Fruit fly (Drosophila melanogaster) whole organism, prepupa: ENCODE data around the gene CG43210.

Experiments
- CG10669 ChIP-seq: fragments of 200-800 bp; sonication (Bioruptor generic); optimal IDR thresholded peaks from 3 replicates; lab custom pipeline; 2018; ENCODE audit warnings: missing biosample characterization, mild to moderate bottlenecking, missing genetic modification characterization, moderate library complexity
- CG11294 ChIP-seq: fragments of 200-800 bp; sonication (Bioruptor generic); IDR thresholded peaks from 2 replicates; pipeline ENCODE4 v1.3.6; 2022; ENCODE audit warnings: missing biosample characterization, missing genetic modification characterization
- CG11762 ChIP-seq: fragments of 200-800 bp; sonication (Bioruptor generic); optimal IDR thresholded peaks from 3 replicates; lab custom pipeline; 2016; ENCODE audit warnings: missing biosample characterization, missing genetic modification characterization; ENCODE audit not compliant: insufficient read depth
- CG11902 ChIP-seq: fragments of 200-800 bp; sonication (Bioruptor generic); optimal IDR thresholded peaks from 3 replicates; lab custom pipeline; 2016; ENCODE audit warnings: missing biosample characterization, missing genetic modification characterization
- CG1621 ChIP-seq: fragments of 200-800 bp; sonication (Bioruptor generic); optimal IDR thresholded peaks from 3 replicates; lab custom pipeline; 2018; ENCODE audit warnings: missing biosample characterization, mild to moderate bottlenecking, missing genetic modification characterization
- CG31627 ChIP-seq: fragments of 200-800 bp; sonication (Bioruptor generic); optimal IDR thresholded peaks from 3 replicates; lab custom pipeline; 2016; ENCODE audit warnings: missing biosample characterization, missing genetic modification characterization
- CG34406 ChIP-seq: fragments of 200-800 bp; sonication (Bioruptor generic); optimal IDR thresholded peaks from 3 replicates; lab custom pipeline; 2016; ENCODE audit warnings: missing biosample characterization, missing genetic modification characterization
- CG4318 ChIP-seq: fragments of 200-800 bp; sonication (Bioruptor generic); optimal IDR thresholded peaks from 3 replicates; lab custom pipeline; 2017; ENCODE audit warnings: missing biosample characterization, mild to moderate bottlenecking, missing genetic modification characterization
- CG6163 ChIP-seq: fragments of 200-800 bp; sonication (Bioruptor generic); IDR thresholded peaks from 3 replicates; pipeline ENCODE4 v1.3.6; 2022; ENCODE audit warnings: missing biosample characterization, missing genetic modification characterization
- CG6792 ChIP-seq: fragments of 200-800 bp; sonication (Bioruptor generic); optimal IDR thresholded peaks from 3 replicates; lab custom pipeline; 2016; ENCODE audit warnings: missing biosample characterization, missing genetic modification characterization
- CG6808 ChIP-seq: fragments of 200-800 bp; sonication (Bioruptor generic); optimal IDR thresholded peaks from 3 replicates; lab custom pipeline; 2017; ENCODE audit warnings: missing biosample characterization, missing genetic modification characterization, mild to moderate bottlenecking, moderate library complexity, missing genetic modification reagents
- CG6854 ChIP-seq: fragments of 200-800 bp; sonication (Bioruptor generic); optimal IDR thresholded peaks from 2 replicates; lab custom pipeline; 2017; ENCODE audit warnings: missing biosample characterization, mild to moderate bottlenecking, missing genetic modification characterization
- CG8319 ChIP-seq: fragments of 200-800 bp; sonication (Bioruptor generic); optimal IDR thresholded peaks from 3 replicates; lab custom pipeline; 2016; ENCODE audit warnings: missing biosample characterization, missing genetic modification characterization
- CG8632 ChIP-seq: fragments of 200-800 bp; sonication (Bioruptor generic); optimal IDR thresholded peaks from 3 replicates; lab custom pipeline; 2016; ENCODE audit warnings: missing biosample characterization, missing genetic modification characterization
- CG9139 ChIP-seq: fragments of 200-800 bp; sonication (Bioruptor generic); optimal IDR thresholded peaks from 3 replicates; lab custom pipeline; 2017; ENCODE audit warnings: missing biosample characterization, mild to moderate bottlenecking, missing genetic modification characterization
- Eip78C ChIP-seq: fragments of 200-800 bp; sonication (Bioruptor generic); peaks from one replicate; lab custom pipeline; 2016; ENCODE audit warnings: missing biosample characterization, missing genetic modification characterization
- Eip93F ChIP-seq: fragments of 200-800 bp; sonication (Bioruptor generic); optimal IDR thresholded peaks from 2 replicates; lab custom pipeline; 2016; ENCODE audit warnings: missing biosample characterization, mild to moderate bottlenecking, missing genetic modification characterization
- Ets21C ChIP-seq: fragments of 200-800 bp; sonication (Bioruptor generic); optimal IDR thresholded peaks from 3 replicates; lab custom pipeline; 2016; ENCODE audit warnings: missing biosample characterization, missing genetic modification characterization
- Ets96B ChIP-seq: fragments of 200-800 bp; optimal IDR thresholded peaks from 2 replicates; lab custom pipeline; 2019; ENCODE audit warnings: missing biosample characterization, mild to moderate bottlenecking, missing genetic modification characterization, moderate library complexity
- Gug ChIP-seq: fragments of 200-800 bp; sonication (Bioruptor generic); IDR thresholded peaks from 2 replicates; pipeline ENCODE4 v1.3.6; 2022; ENCODE audit warnings: missing biosample characterization, missing genetic modification characterization
- Hr39 ChIP-seq: fragments of 200-800 bp; sonication (Bioruptor generic); optimal IDR thresholded peaks from 2 replicates; lab custom pipeline; 2016; ENCODE audit warnings: missing biosample characterization, missing genetic modification characterization
- Met ChIP-seq: fragments of 200-800 bp; sonication (Bioruptor generic); optimal IDR thresholded peaks from 3 replicates; lab custom pipeline; 2016; ENCODE audit warnings: missing biosample characterization, missing genetic modification characterization
- Sox102F ChIP-seq: fragments of 200-800 bp; sonication (Bioruptor generic); optimal IDR thresholded peaks from 2 replicates; lab custom pipeline; 2016; ENCODE audit warnings: missing biosample characterization, mild to moderate bottlenecking, missing genetic modification characterization
- Sox14 ChIP-seq: fragments of 200-800 bp; sonication (Bioruptor generic); optimal IDR thresholded peaks from 3 replicates; lab custom pipeline; 2016; ENCODE audit warnings: missing biosample characterization, missing genetic modification characterization
- Sox15 ChIP-seq: fragments of 200-800 bp; sonication (Bioruptor generic); optimal IDR thresholded peaks from 3 replicates; lab custom pipeline; 2016; ENCODE audit warnings: missing biosample characterization, missing genetic modification characterization
- achi ChIP-seq: fragments of 200-800 bp; sonication (Bioruptor generic); optimal IDR thresholded peaks from 3 replicates; lab custom pipeline; 2016; ENCODE audit warnings: missing biosample characterization, missing genetic modification characterization
- acj6 ChIP-seq: fragments of 200-800 bp; sonication (Bioruptor generic); optimal IDR thresholded peaks from 3 replicates; lab custom pipeline; 2016; ENCODE audit warnings: missing biosample characterization, missing genetic modification characterization
- dac ChIP-seq: fragments of 200-800 bp; sonication (Bioruptor generic); optimal IDR thresholded peaks from 2 replicates; lab custom pipeline; 2017; ENCODE audit warnings: missing biosample characterization, mild to moderate bottlenecking, missing genetic modification characterization
- dsx ChIP-seq: fragments of 200-800 bp; optimal IDR thresholded peaks from 3 replicates; lab custom pipeline; 2019; ENCODE audit warnings: missing biosample characterization, mild to moderate bottlenecking, missing genetic modification characterization, moderate library complexity; ENCODE audit not compliant: poor library complexity, severe bottlenecking
- fkh ChIP-seq: fragments of 200-800 bp; sonication (Bioruptor generic); optimal IDR thresholded peaks from 3 replicates; lab custom pipeline; 2017; ENCODE audit warnings: missing biosample characterization, mild to moderate bottlenecking, missing genetic modification characterization, moderate library complexity
- lz ChIP-seq: fragments of 200-800 bp; sonication (Bioruptor generic); optimal IDR thresholded peaks from 3 replicates; lab custom pipeline; 2016; ENCODE audit warnings: missing biosample characterization, missing genetic modification characterization
- pdm3 ChIP-seq: fragments of 200-800 bp; sonication (Bioruptor generic); optimal IDR thresholded peaks from 3 replicates; lab custom pipeline; 2016; ENCODE audit warnings: missing biosample characterization, missing genetic modification characterization
- spab ChIP-seq: fragments of 200-800 bp; sonication (Bioruptor generic); optimal IDR thresholded peaks from 2 replicates; lab custom pipeline; 2017; ENCODE audit warnings: missing biosample characterization, mild to moderate bottlenecking, missing genetic modification characterization, missing genetic modification reagents
- ss ChIP-seq, 2 experiments: fragments of 200-800 bp; sonication (Bioruptor generic); optimal IDR thresholded peaks; 2 replicates in 1 of 2; 3 replicates in 1 of 2; lab custom pipeline; 2017 to 2018; ENCODE audit warnings: mild to moderate bottlenecking in 2 of 2, missing biosample characterization in 2 of 2, missing genetic modification characterization in 2 of 2, moderate library complexity in 1 of 2
- svp ChIP-seq: fragments of 200-800 bp; sonication (Bioruptor generic); peaks from one replicate; lab custom pipeline; 2016; ENCODE audit warnings: missing biosample characterization, missing genetic modification characterization

The CG43210 gene

DNA sequence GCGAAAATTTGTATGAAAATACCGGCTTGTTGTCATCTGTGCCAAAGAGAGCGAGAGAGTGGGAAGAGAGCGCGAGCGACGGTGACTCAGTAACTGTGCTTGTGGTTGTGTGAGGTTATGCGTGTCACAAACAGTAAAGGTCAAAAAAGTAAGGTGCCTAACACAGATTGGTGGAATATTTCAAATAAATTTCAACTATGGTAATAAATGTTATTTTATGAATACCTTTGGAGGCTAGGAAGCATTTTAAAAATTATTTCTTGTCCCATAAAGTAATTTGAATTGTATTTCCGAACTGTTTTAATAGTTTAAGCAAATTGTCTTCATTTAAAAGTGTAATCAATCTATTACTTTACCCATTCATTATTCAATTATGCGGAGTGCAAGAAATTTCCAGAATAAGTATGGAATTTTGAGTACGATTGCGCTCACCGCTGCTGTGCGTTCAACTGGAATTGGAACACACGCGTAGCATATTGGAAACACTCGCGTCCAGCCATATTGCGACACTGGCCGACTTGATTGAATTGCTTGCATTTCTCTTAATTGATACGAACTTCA is 8.8 kb upstream of the CG43210 start (continued):
- peak; percentile 97 for TF ChIP-seq achi
- peak; percentile 95 for TF ChIP-seq Sox102F (GFP tag; lab: Kevin White, UChicago)
- peak; percentile 92 for TF ChIP-seq spab (GFP tag; lab: Kevin White, UChicago)
- TF ChIP-seq CG8632 (GFP tag; lab: Kevin White, UChicago) = peak; percentile 98
- peak; percentile 99 for TF ChIP-seq Eip78C
- TF ChIP-seq Eip93F (GFP tag; lab: Kevin White, UChicago) = no peak
- peak; percentile 98 for TF ChIP-seq CG34406 (GFP tag; lab: Kevin White, UChicago)
- peak; percentile 98 for TF ChIP-seq pdm3 (GFP tag; lab: Kevin White, UChicago)
- peak; percentile 97 for TF ChIP-seq CG11762 (GFP tag; lab: Kevin White, UChicago)
- peak; percentile 92 for TF ChIP-seq dac (GFP tag; lab: Kevin White, UChicago)
- TF ChIP-seq Ets96B = peak; percentile 97
- TF ChIP-seq Hr39 = peak; percentile 97

dm6 chr3R:18572845-18573490 is 8.0 kb upstream of the CG43210 start, which contains the start of the genes CG7694 and fray:
Gene CG7694, plus strand, starts transcription at chr3R:18573091.
Gene fray, plus strand, starts transcription at chr3R:18573091.
- TF ChIP-seq CG9139 (GFP tag; lab: Kevin White, UChicago) = no peak
- no peak for TF ChIP-seq CG10669 (GFP tag; lab: Kevin White, UChicago)
- TF ChIP-seq CG6792 = no peak
- TF ChIP-seq Eip78C = peak; percentile 59
- TF ChIP-seq Ets21C = no peak
- TF ChIP-seq CG1621 (tag; lab: Kevin White, UChicago) = no peak
- peak; percentile 95 for TF ChIP-seq fkh (GFP tag; lab: Kevin White, UChicago)
- TF ChIP-seq acj6 (GFP tag; lab: Kevin White, UChicago) = no peak
- no peak for TF ChIP-seq Met (GFP tag; lab: Kevin White, UChicago)

dm6 chr3R:18572240-18572803 is 7.3 kb upstream of the CG43210 start:
- TF ChIP-seq CG6854 (GFP tag; lab: Kevin White, UChicago) = no peak
- TF ChIP-seq svp (GFP tag; lab: Kevin White, UChicago) = peak; percentile 37
- no peak for TF ChIP-seq lz (GFP tag; lab: Kevin White, UChicago)
- TF ChIP-seq CG9139 (GFP tag; lab: Kevin White, UChicago) = no peak

DNA sequence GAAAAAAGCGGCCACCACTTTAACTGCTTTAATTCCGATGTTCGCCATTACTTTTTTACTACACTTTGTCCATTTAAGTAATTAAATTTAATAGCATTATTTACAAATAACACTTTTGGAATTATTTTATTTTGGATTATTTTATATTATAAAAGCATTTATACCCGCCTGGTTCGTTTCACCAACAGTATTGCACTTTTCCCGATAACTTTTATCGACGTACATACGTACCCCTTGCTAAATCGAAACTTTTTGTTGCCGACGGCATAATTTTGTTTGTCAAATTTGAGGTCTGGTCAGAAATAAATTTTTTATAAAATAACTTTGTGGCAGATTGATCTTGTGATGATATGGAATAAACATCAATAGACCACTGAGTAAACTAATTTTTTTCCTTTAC is 5.4 kb downstream of the CG43210 start, which contains the start of gene CG7691:
Gene CG7691, plus strand, starts transcription at position 301 of the 400 bp plus-strand sequence.
- TF ChIP-seq ss (GFP tag; optimal IDR thresholded peaks at IDR 0.05; lab: Kevin White, UChicago) (no peak), CG11902 (GFP tag; lab: Kevin White, UChicago) (no peak), CG1621 (tag; lab: Kevin White, UChicago) (no peak), CG8319 (GFP tag; lab: Kevin White, UChicago) (no peak)

- TF ChIP-seq CG6163 (GFP tag; lab: Robert Waterston, UW) (no peak), Sox14 (GFP tag; lab: Kevin White, UChicago) (no peak), Sox15 (GFP tag; lab: Kevin White, UChicago) (no peak), CG6808 (GFP tag; lab: Kevin White, UChicago) (no peak), CG4318 (GFP tag; lab: Kevin White, UChicago) (no peak), CG31627 (GFP tag; lab: Kevin White, UChicago) (no peak), Gug (GFP tag; lab: Robert Waterston, UW) (no peak), spab (GFP tag; lab: Kevin White, UChicago) (no peak), pdm3 (GFP tag; lab: Kevin White, UChicago) (no peak), CG34406 (GFP tag; lab: Kevin White, UChicago) (no peak), dac (GFP tag; lab: Kevin White, UChicago) (no peak), CG11294 (GFP tag; lab: Robert Waterston, UW) (no peak), dsx (GFP tag; lab: Kevin White, UChicago) (no peak)
Observed at dm6 chr3R:18548787-18549186, 16.2 kb downstream of the CG43210 start.
